Worm (Caenorhabditis elegans) whole organism, young adult: ENCODE measurements around the gene cpna-3.

Source experiments
- B0035.1 ChIP-seq: sonication (generic microtip); optimal IDR thresholded peaks from 2 replicates; lab custom pipeline; 2016; ENCODE audit warnings: missing genetic modification characterization, mild to moderate bottlenecking, missing compliant biosample characterization, missing genotype, missing genetic modification reagents
- B0336.3 ChIP-seq: fragments of 200-800 bp; sonication (Bioruptor generic); IDR thresholded peaks from 2 replicates; pipeline ENCODE4 v1.3.6; 2022; ENCODE audit warnings: missing genetic modification characterization, missing compliant biosample characterization
- D2030.7 ChIP-seq: fragments of 200-800 bp; sonication (Bioruptor generic); IDR thresholded peaks from 2 replicates; pipeline ENCODE4 v1.3.6; 2022; ENCODE audit warnings: missing genetic modification reagents, missing genetic modification characterization, missing compliant biosample characterization
- F22D6.2 ChIP-seq: sonication (generic microtip); optimal IDR thresholded peaks from 2 replicates; lab custom pipeline; 2016; ENCODE audit warnings: mild to moderate bottlenecking, missing genetic modification characterization, missing compliant biosample characterization
- F52B5.7 ChIP-seq: sonication (generic microtip); optimal IDR thresholded peaks from 2 replicates; lab custom pipeline; 2016; ENCODE audit warnings: mild to moderate bottlenecking, missing genetic modification characterization, missing compliant biosample characterization
- F57A8.1 ChIP-seq: fragments of 200-800 bp; sonication (Bioruptor generic); optimal IDR thresholded peaks from 2 replicates; lab custom pipeline; 2018; ENCODE audit warnings: mild to moderate bottlenecking, missing genetic modification characterization, moderate library complexity, missing compliant biosample characterization
- F57C9.4 ChIP-seq: sonication (generic microtip); optimal IDR thresholded peaks from 2 replicates; lab custom pipeline; 2017; ENCODE audit warnings: mild to moderate bottlenecking, missing genetic modification characterization, missing compliant biosample characterization
- Y53F4B.3 ChIP-seq: fragments of 200-800 bp; sonication (Bioruptor generic); IDR thresholded peaks from 2 replicates; pipeline ENCODE4 v1.3.6; 2022; ENCODE audit warnings: missing genetic modification reagents, missing genetic modification characterization, missing compliant biosample characterization
- Y67H2A.10 ChIP-seq: fragments of 200-800 bp; sonication (Bioruptor generic); conservative IDR thresholded peaks from 2 replicates; pipeline ENCODE4 v1.3.6; 2022; ENCODE audit warnings: missing genetic modification reagents, missing genetic modification characterization, missing compliant biosample characterization
- Y95B8A.8 ChIP-seq: fragments of 200-800 bp; sonication (Bioruptor generic); IDR thresholded peaks from 2 replicates; pipeline ENCODE4 v1.3.6; 2022; ENCODE audit warnings: missing genetic modification reagents, missing genetic modification characterization, missing compliant biosample characterization
- attf-5 ChIP-seq: fragments of 200-800 bp; sonication (Bioruptor generic); optimal IDR thresholded peaks from 2 replicates; lab custom pipeline; 2018; ENCODE audit warnings: mild to moderate bottlenecking, missing genetic modification characterization, missing compliant biosample characterization
- bed-1 ChIP-seq: fragments of 200-800 bp; sonication (Bioruptor generic); IDR thresholded peaks from 2 replicates; pipeline ENCODE4 v1.3.6; 2022; ENCODE audit warnings: missing genetic modification reagents, missing genetic modification characterization, missing compliant biosample characterization
- cebp-1 ChIP-seq, 2 experiments: fragments of 200-800 bp in 1 of 2; sonication (Bioruptor generic) in 1 of 2; sonication (generic microtip) in 1 of 2; IDR thresholded peaks in 1 of 2; optimal IDR thresholded peaks in 1 of 2; 2 replicates each; pipeline versions ENCODE4 v1.3.6 to Lab custom; 2017 to 2022; ENCODE audit warnings: missing compliant biosample characterization in 2 of 2, missing genetic modification characterization in 2 of 2, mild to moderate bottlenecking in 1 of 2, missing genetic modification reagents in 1 of 2, moderate library complexity in 1 of 2
- cebp-2 ChIP-seq: fragments of 200-800 bp; sonication (Bioruptor generic); IDR thresholded peaks from 2 replicates; pipeline ENCODE4 v1.3.6; 2022; ENCODE audit warnings: missing genetic modification characterization, missing compliant biosample characterization
- ceh-100 ChIP-seq: fragments of 200-800 bp; sonication (Bioruptor generic); IDR thresholded peaks from 2 replicates; pipeline ENCODE4 v1.3.6; 2022; ENCODE audit warnings: missing genetic modification reagents, missing genetic modification characterization, missing compliant biosample characterization
- ceh-79 ChIP-seq: sonication (generic microtip); optimal IDR thresholded peaks from 2 replicates; lab custom pipeline; 2017; ENCODE audit warnings: mild to moderate bottlenecking, missing genetic modification characterization, missing compliant biosample characterization
- chd-7 ChIP-seq: sonication (generic microtip); optimal IDR thresholded peaks from 2 replicates; lab custom pipeline; 2016; ENCODE audit warnings: mild to moderate bottlenecking, missing genetic modification characterization, moderate library complexity, missing compliant biosample characterization
- dpl-1 ChIP-seq: fragments of 150-350 bp; optimal IDR thresholded peaks from 2 replicates; lab custom pipeline; 2014; ENCODE audit warnings: missing biosample characterization, missing genetic modification reagents, missing genetic modification characterization
- egl-18 ChIP-seq: fragments of 200-800 bp; sonication (Bioruptor generic); IDR thresholded peaks from 2 replicates; pipeline ENCODE4 v1.3.6; 2022; ENCODE audit warnings: missing genetic modification reagents, missing genetic modification characterization, missing compliant biosample characterization
- egl-44 ChIP-seq: fragments of 200-800 bp; sonication (Bioruptor generic); IDR thresholded peaks from 2 replicates; pipeline ENCODE4 v1.3.6; 2022; ENCODE audit warnings: missing genetic modification reagents, missing genetic modification characterization, missing compliant biosample characterization
- hsf-1 ChIP-seq: fragments of 200-800 bp; sonication (Bioruptor generic); IDR thresholded peaks from 2 replicates; pipeline ENCODE4 v1.3.6; 2022; ENCODE audit warnings: missing genetic modification reagents, missing genetic modification characterization, missing compliant biosample characterization
- let-526 ChIP-seq: fragments of 200-800 bp; sonication (Bioruptor generic); IDR thresholded peaks from 2 replicates; pipeline ENCODE4 v1.3.6; 2022; ENCODE audit warnings: missing genetic modification reagents, missing genetic modification characterization, missing compliant biosample characterization
- let-607 ChIP-seq, 2 experiments: fragments of 200-800 bp in 1 of 2; sonication (Bioruptor generic) in 1 of 2; sonication (generic microtip) in 1 of 2; optimal IDR thresholded peaks; 2 replicates each; lab custom pipeline; 2016 to 2018; ENCODE audit warnings: mild to moderate bottlenecking in 2 of 2, missing compliant biosample characterization in 2 of 2, missing genetic modification characterization in 2 of 2, moderate library complexity in 2 of 2, missing genotype in 1 of 2
- lin-35 ChIP-seq, 3 experiments: fragments of 150-350 bp in 2 of 3; sonication (generic microtip) in 1 of 3; optimal IDR thresholded peaks; 2 replicates each; lab custom pipeline; 2014 to 2018; ENCODE audit warnings: missing biosample characterization in 3 of 3, missing genetic modification characterization in 3 of 3, missing genetic modification reagents in 3 of 3
- lin-40 ChIP-seq: sonication (generic microtip); optimal IDR thresholded peaks from 2 replicates; lab custom pipeline; 2016; ENCODE audit warnings: missing genetic modification characterization, mild to moderate bottlenecking, missing compliant biosample characterization, missing genotype, missing genetic modification reagents
- madf-3 ChIP-seq: fragments of 200-800 bp; sonication (Bioruptor generic); IDR thresholded peaks from 2 replicates; pipeline ENCODE4 v1.3.6; 2022; ENCODE audit warnings: missing genetic modification reagents, missing genetic modification characterization, missing compliant biosample characterization
- mcd-1 ChIP-seq: fragments of 200-800 bp; sonication (Bioruptor generic); IDR thresholded peaks from 2 replicates; pipeline ENCODE4 v1.3.6; 2022; ENCODE audit warnings: missing genetic modification reagents, missing genetic modification characterization, missing compliant biosample characterization
- mes-4 ChIP-seq: sonication (generic microtip); optimal IDR thresholded peaks from 2 replicates; lab custom pipeline; 2016; ENCODE audit warnings: missing genotype, missing genetic modification characterization, missing compliant biosample characterization
- mxl-1 ChIP-seq: sonication (generic microtip); optimal IDR thresholded peaks from 2 replicates; lab custom pipeline; 2016; ENCODE audit warnings: missing genetic modification characterization, missing compliant biosample characterization
- nfya-2 ChIP-seq: fragments of 200-800 bp; sonication (Bioruptor generic); IDR thresholded peaks from 2 replicates; pipeline ENCODE4 v1.3.6; 2022; ENCODE audit warnings: missing genetic modification reagents, missing genetic modification characterization, missing compliant biosample characterization
- nfyb-1 ChIP-seq: fragments of 200-800 bp; sonication (Bioruptor generic); IDR thresholded peaks from 2 replicates; pipeline ENCODE4 v1.3.6; 2022; ENCODE audit warnings: missing genetic modification reagents, missing genetic modification characterization, missing compliant biosample characterization
- nhr-80 ChIP-seq: sonication (generic microtip); optimal IDR thresholded peaks from 2 replicates; lab custom pipeline; 2016; ENCODE audit warnings: missing genetic modification characterization, missing compliant biosample characterization
- repo-1 ChIP-seq: sonication (generic microtip); optimal IDR thresholded peaks from 2 replicates; lab custom pipeline; 2017; ENCODE audit warnings: mild to moderate bottlenecking, missing genetic modification characterization, missing compliant biosample characterization
- sdz-38 ChIP-seq: sonication (generic microtip); optimal IDR thresholded peaks from 2 replicates; lab custom pipeline; 2016; ENCODE audit warnings: missing genotype, missing genetic modification characterization, missing compliant biosample characterization
- sea-2 ChIP-seq: fragments of 200-800 bp; sonication (Bioruptor generic); IDR thresholded peaks from 2 replicates; pipeline ENCODE4 v1.3.6; 2022; ENCODE audit warnings: missing genetic modification characterization, missing compliant biosample characterization
- snpc-1.1 ChIP-seq: sonication (generic microtip); optimal IDR thresholded peaks from 2 replicates; lab custom pipeline; 2017; ENCODE audit warnings: missing genetic modification characterization, mild to moderate bottlenecking, missing compliant biosample characterization, antibody characterized with exemption, moderate library complexity, missing genotype, missing genetic modification reagents; ENCODE audit not compliant: insufficient read depth
- snpc-4 ChIP-seq, 5 experiments: fragments of 150-350 bp in 1 of 5; sonication (generic microtip) in 4 of 5; optimal IDR thresholded peaks; 2 replicates each; lab custom pipeline; 2014 to 2018; ENCODE audit warnings: missing genetic modification characterization in 5 of 5, missing biosample characterization in 3 of 5, antibody characterized with exemption in 2 of 5, mild to moderate bottlenecking in 2 of 5, missing compliant biosample characterization in 2 of 5, missing genotype in 2 of 5, moderate library complexity in 2 of 5, missing genetic modification reagents in 1 of 5
- sptf-2 ChIP-seq: fragments of 200-800 bp; sonication (Bioruptor generic); optimal IDR thresholded peaks from 2 replicates; lab custom pipeline; 2018; ENCODE audit warnings: mild to moderate bottlenecking, missing genetic modification characterization, missing compliant biosample characterization
- unc-62 ChIP-seq: fragments of 150-350 bp; optimal IDR thresholded peaks from 2 replicates; lab custom pipeline; 2014; ENCODE audit warnings: missing biosample characterization, missing genetic modification reagents, missing genetic modification characterization
- xnd-1 ChIP-seq: sonication (generic microtip); optimal IDR thresholded peaks from 2 replicates; lab custom pipeline; 2016; ENCODE audit warnings: missing genotype, missing genetic modification reagents, missing genetic modification characterization, missing compliant biosample characterization
- zfh-2 ChIP-seq: fragments of 200-800 bp; sonication (Bioruptor generic); conservative IDR thresholded peaks from 2 replicates; pipeline ENCODE4 v1.3.6; 2022; ENCODE audit warnings: missing genetic modification reagents, missing genetic modification characterization, missing compliant biosample characterization
- zim-3 ChIP-seq: sonication (generic microtip); optimal IDR thresholded peaks from 2 replicates; lab custom pipeline; 2017; ENCODE audit warnings: mild to moderate bottlenecking, missing genetic modification characterization, moderate library complexity, missing compliant biosample characterization
- ztf-22 ChIP-seq: fragments of 200-800 bp; sonication (Bioruptor generic); optimal IDR thresholded peaks from 2 replicates; lab custom pipeline; 2018; ENCODE audit warnings: mild to moderate bottlenecking, missing genetic modification characterization, moderate library complexity, missing compliant biosample characterization
- ztf-26 ChIP-seq: sonication (generic microtip); optimal IDR thresholded peaks from 2 replicates; lab custom pipeline; 2017; ENCODE audit warnings: missing genetic modification characterization, missing compliant biosample characterization
- ztf-3 ChIP-seq: fragments of 200-800 bp; sonication (Bioruptor generic); optimal IDR thresholded peaks from 2 replicates; lab custom pipeline; 2018; ENCODE audit warnings: mild to moderate bottlenecking, missing genetic modification characterization, missing compliant biosample characterization

cpna-3 gene

ce11 chrIV:9117700-9118099 lies 21.1 kb downstream of the cpna-3 start (continued):
- TF ChIP-seq egl-44: no peak
- no peak for TF ChIP-seq ztf-3 (GFP tag; lab: Kevin White, UChicago)
- TF ChIP-seq snpc-1.1 (tag; lab: Kevin White, UChicago): no peak

DNA sequence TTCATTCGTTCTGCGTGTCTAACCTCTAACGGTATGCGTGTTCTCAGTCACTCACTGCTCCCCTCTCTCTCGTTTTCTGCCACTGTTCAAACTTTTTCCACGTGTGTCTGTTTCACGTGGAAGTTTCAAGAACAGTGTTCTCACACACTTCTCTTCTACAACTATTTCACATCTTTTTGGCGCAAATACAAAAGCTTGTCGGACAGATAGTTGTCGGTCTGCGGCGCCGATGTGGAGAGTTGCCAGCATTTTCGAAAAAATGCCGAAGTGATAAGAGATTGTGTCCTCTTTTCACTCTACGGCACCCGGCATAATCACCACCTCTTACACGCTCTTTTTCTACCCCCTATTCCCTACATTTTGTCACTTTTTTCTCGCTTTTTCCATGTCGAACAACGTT lies 21.7 kb downstream of the cpna-3 start:
- TF ChIP-seq let-607 (tag; optimal IDR thresholded peaks at IDR 0.05; lab: Kevin White, UChicago) (peak; percentile 41 to 86), sptf-2 (no peak), B0336.3 (no peak), ztf-26 (tag; lab: Kevin White, UChicago) (no peak), dpl-1 (GFP tag; lab: Kevin White, UChicago) (no peak), lin-35 (GFP tag; optimal IDR thresholded peaks at IDR 0.05; lab: Kevin White, UChicago) (no peak), attf-5 (peak; percentile 25), nhr-80 (tag; lab: Kevin White, UChicago) (peak; percentile 85), nfya-2 (no peak), madf-3 (no peak), mes-4 (tag; lab: Kevin White, UChicago) (no peak), egl-18 (GFP tag; lab: Robert Waterston, UW) (no peak), sea-2 (GFP tag; lab: Robert Waterston, UW) (no peak), ceh-79 (tag; lab: Kevin White, UChicago) (no peak), cebp-2 (GFP tag; lab: Robert Waterston, UW) (0 out of 2 replicates have a peak, but pooled peaks have one; percentile 69), lin-40 (tag; lab: Kevin White, UChicago) (no peak), Y67H2A.10 (no peak), let-526 (GFP tag; lab: Robert Waterston, UW) (peak; percentile 12; the same call in 1 of the 2 replicates), ztf-22 (no peak), F52B5.7 (tag; lab: Kevin White, UChicago) (no peak), repo-1 (tag; lab: Kevin White, UChicago) (no peak), xnd-1 (tag; lab: Kevin White, UChicago) (no peak), chd-7 (tag; lab: Kevin White, UChicago) (no peak), Y53F4B.3 (no peak)

DNA sequence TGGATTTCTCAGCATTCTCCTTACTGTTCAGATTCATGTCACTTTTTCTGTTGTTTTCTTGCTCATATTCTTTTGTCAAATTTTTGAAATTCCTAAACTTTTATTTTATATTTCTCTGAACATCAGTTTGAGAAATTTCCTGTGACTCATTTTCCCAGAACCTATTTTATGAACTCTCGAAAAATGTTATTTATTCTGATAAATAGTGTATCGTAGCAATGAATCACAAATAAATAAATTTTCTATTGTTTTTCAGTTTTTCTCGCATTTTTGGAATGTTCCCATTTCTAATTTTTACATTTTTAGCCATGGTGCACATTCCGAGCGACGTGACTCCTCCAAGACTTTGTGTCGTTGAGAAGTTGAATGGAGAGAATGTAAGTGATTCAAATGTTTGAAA lies 22.1 kb downstream of the cpna-3 start, which contains the start of gene nrfl-1:
nrfl-1 (plus strand) TSS at position 301 of the 400 bp plus-strand sequence.
- TF ChIP-seq mes-4 (tag; lab: Kevin White, UChicago): no peak
- TF ChIP-seq cebp-1 (GFP tag; IDR thresholded peaks at IDR 0.05; lab: Robert Waterston, UW): no peak
- no peak for TF ChIP-seq cebp-1 (tag; optimal IDR thresholded peaks at IDR 0.05; lab: Kevin White, UChicago)
- TF ChIP-seq snpc-4 (GFP tag; optimal IDR thresholded peaks at IDR 0.05; lab: Kevin White, UChicago): no peak
- no peak for TF ChIP-seq snpc-4 (tag; optimal IDR thresholded peaks at IDR 0.05; lab: Kevin White, UChicago)

ce11 chrIV:9120220-9120619 lies 23.6 kb downstream of the cpna-3 start:
- TF ChIP-seq bed-1 (GFP tag; lab: Robert Waterston, UW) (no peak), F57C9.4 (tag; lab: Kevin White, UChicago) (no peak), F57A8.1 (GFP tag; lab: Kevin White, UChicago) (no peak), mxl-1 (tag; lab: Kevin White, UChicago) (no peak), zfh-2 (no peak), Y95B8A.8 (GFP tag; lab: Robert Waterston, UW) (no peak), nfyb-1 (GFP tag; lab: Robert Waterston, UW) (no peak), ceh-100 (GFP tag; lab: Robert Waterston, UW) (no peak), hsf-1 (no peak), D2030.7 (no peak), B0035.1 (no peak), unc-62 (GFP tag; lab: Kevin White, UChicago) (no peak), zim-3 (tag; lab: Kevin White, UChicago) (no peak), snpc-1.1 (tag; lab: Kevin White, UChicago) (no peak), F22D6.2 (tag; lab: Kevin White, UChicago) (no peak), mcd-1 (GFP tag; lab: Robert Waterston, UW) (no peak), sdz-38 (no peak)
